Fruit fly (Drosophila melanogaster): ENCODE data around the gene CG17139.

DNA sequence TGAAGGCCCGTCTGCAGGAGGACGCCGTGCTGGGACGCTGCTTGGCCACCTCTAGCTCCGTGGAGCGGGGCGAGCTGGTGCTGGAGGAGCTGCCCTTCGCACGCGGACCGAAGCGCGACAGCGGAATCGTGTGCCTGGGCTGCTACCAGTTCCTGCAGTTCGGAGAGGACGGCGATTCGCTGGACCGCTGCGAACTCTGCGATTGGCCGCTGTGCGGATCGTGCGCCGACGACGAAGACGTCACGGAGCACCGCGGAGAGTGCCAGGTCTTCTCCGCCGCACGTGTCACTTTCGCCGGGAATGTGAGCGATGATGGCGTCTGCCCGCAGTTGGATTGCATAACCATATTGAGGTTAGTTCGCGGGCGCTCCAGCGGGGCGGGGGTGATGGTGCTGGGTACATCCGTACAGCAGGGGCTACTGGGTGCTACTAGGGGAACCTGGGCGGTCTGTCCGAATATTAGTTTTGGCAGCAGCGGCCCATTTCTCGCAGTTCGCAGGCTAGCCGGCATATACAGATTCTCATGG, 5.9 kb upstream of the CG17139 start:
- no peak for TF ChIP-seq CG8478 (optimal IDR thresholded peaks at IDR 0.05)
- no peak for TF ChIP-seq CTCF (optimal IDR thresholded peaks at IDR 0.05)

Data from S2 (cell line).